Fruit fly (Drosophila melanogaster): Measurements from ENCODE around the gene AhcyL2.

The AhcyL2 gene

DNA sequence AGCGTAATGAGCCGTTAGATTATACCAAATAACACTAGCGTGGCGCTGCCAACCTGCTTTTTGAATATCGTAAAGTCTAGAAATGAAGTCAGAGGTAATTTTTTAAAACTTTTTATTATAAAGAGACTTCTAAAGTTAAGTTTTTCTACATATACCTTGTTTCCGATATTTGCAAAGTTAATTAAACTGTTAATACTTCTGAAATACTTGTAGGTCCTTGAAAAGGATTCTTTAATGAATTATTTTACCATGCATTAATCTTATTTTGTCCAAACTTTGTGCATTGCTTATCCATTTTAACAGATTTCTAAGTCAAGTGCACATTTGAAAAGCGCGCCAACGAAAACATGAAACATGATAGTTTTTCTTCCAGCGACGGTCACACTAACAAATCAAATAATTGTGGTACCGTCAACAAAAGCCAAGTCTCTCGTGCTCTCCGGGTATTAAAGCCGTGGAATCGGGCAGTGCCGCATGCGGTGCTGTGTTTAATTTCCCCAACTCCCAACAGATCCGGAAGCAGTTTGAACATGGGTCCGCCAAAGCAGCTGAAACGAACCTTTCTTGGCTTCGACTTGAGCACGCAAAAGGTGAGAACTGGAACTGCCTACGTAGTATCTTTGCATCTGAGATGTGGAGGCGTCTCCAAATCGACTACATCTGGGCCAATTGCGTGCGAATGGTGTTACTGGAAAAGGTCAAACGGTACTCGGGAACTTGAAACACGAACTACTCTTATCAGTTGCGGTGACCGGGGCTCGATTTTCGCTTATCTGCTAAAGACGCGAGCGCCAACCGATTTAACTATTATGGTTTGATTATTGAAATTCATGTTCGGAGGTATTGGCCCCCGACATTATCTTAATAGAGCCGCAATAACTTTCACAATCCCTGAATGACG lies 14.4 kb upstream of the AhcyL2 start, which contains the start of the genes EMC2A and CG3534 (continued):
- TF ChIP-seq CG13624 (GFP tag; optimal IDR thresholded peaks at IDR 0.05), result peak; percentile 6
- TF ChIP-seq YL-1 (GFP tag; optimal IDR thresholded peaks at IDR 0.05), result peak; percentile 24
- 0 out of 4 replicates have a peak, but pooled peaks have one; percentile 16 for TF ChIP-seq Dll (GFP tag; IDR thresholded peaks at IDR 0.05; ENCODE audit: partially characterized antibody)
- no peak for TF ChIP-seq tin (GFP tag; optimal IDR thresholded peaks at IDR 0.05)
- no peak for TF ChIP-seq Gsc (GFP tag; IDR thresholded peaks at IDR 0.05)
- TF ChIP-seq CG16863 (GFP tag; optimal IDR thresholded peaks at IDR 0.05), result no peak
- no peak for TF ChIP-seq sqz (GFP tag; optimal IDR thresholded peaks at IDR 0.05)
- TF ChIP-seq Sry-δ (GFP tag; optimal IDR thresholded peaks at IDR 0.05), result peak; percentile 31
- TF ChIP-seq GATAe (GFP tag; conservative IDR thresholded peaks at IDR 0.05), result no peak
- TF ChIP-seq esg (GFP tag; conservative IDR thresholded peaks at IDR 0.05), result no peak
- TF ChIP-seq ERR (GFP tag; optimal IDR thresholded peaks at IDR 0.05), result peak; percentile 17
- no peak for TF ChIP-seq Oaz (GFP tag; IDR thresholded peaks at IDR 0.05)
- peak; percentile 44; the same call in 1 of the 2 replicates for TF ChIP-seq Xrp1 (GFP tag; IDR thresholded peaks at IDR 0.05)
- no peak for TF ChIP-seq fd96Cb (tag; optimal IDR thresholded peaks at IDR 0.05)
- no peak for TF ChIP-seq kay (GFP tag; optimal IDR thresholded peaks at IDR 0.05)
- TF ChIP-seq yki (optimal IDR thresholded peaks at IDR 0.05), result no peak
- no peak for TF ChIP-seq CHES-1-like (GFP tag; optimal IDR thresholded peaks at IDR 0.05)
- TF ChIP-seq Ravus (GFP tag; IDR thresholded peaks at IDR 0.05), result no peak
- no peak for TF ChIP-seq slp2 (GFP tag; optimal IDR thresholded peaks at IDR 0.05)
- no peak for TF ChIP-seq CG15479 (GFP tag; optimal IDR thresholded peaks at IDR 0.05)
- peak; percentile 49 for TF ChIP-seq CG14710 (tag; optimal IDR thresholded peaks at IDR 0.05)
- no peak for TF ChIP-seq pnt (GFP tag; optimal IDR thresholded peaks at IDR 0.05)
- peak; percentile 57 for TF ChIP-seq CG15514 (GFP tag; optimal IDR thresholded peaks at IDR 0.05)
- TF ChIP-seq CG7987 (GFP tag; optimal IDR thresholded peaks at IDR 0.05), result no peak
- no peak for TF ChIP-seq ci (GFP tag; IDR thresholded peaks at IDR 0.05)
- no peak for TF ChIP-seq Adf1 (GFP tag; IDR thresholded peaks at IDR 0.05)
- TF ChIP-seq tna (GFP tag; IDR thresholded peaks at IDR 0.05; ENCODE audit: partially characterized antibody), result 0 out of 2 replicates have a peak, but pooled peaks have one; percentile 29
- no peak for TF ChIP-seq Oli (tag; optimal IDR thresholded peaks at IDR 0.05)
- no peak for TF ChIP-seq Ets65A (GFP tag)
- no peak for TF ChIP-seq CG6254 (GFP tag; optimal IDR thresholded peaks at IDR 0.05)
- TF ChIP-seq wor (GFP tag; IDR thresholded peaks at IDR 0.05), result no peak
- TF ChIP-seq mld (GFP tag; IDR thresholded peaks at IDR 0.05; ENCODE audit: partially characterized antibody), result no peak
- TF ChIP-seq Hand (GFP tag; optimal IDR thresholded peaks at IDR 0.05), result no peak
- 0 out of 2 replicates have a peak, but pooled peaks have one; percentile 4 for TF ChIP-seq CG14014 (GFP tag; IDR thresholded peaks at IDR 0.05)
- no peak; the same call in 1 of the 2 replicates for TF ChIP-seq E2f1 (GFP tag; IDR thresholded peaks at IDR 0.05)
- no peak for TF ChIP-seq Mes4 (GFP tag; optimal IDR thresholded peaks at IDR 0.05)
- TF ChIP-seq bowl (GFP tag; IDR thresholded peaks at IDR 0.05), result no peak
- peak; percentile 62; the same call in 2 of the 3 replicates for TF ChIP-seq so (GFP tag; IDR thresholded peaks at IDR 0.05)
- TF ChIP-seq CG14965 (GFP tag; optimal IDR thresholded peaks at IDR 0.05; ENCODE audit: borderline replicate concordance), result no peak
- no peak for TF ChIP-seq CG15073 (GFP tag; optimal IDR thresholded peaks at IDR 0.05)
- TF ChIP-seq bab2 (GFP tag; optimal IDR thresholded peaks at IDR 0.05), result no peak
- TF ChIP-seq Mad (GFP tag; optimal IDR thresholded peaks at IDR 0.05), result no peak
- peak; percentile 21 for TF ChIP-seq CG1603 (tag; optimal IDR thresholded peaks at IDR 0.05)
- TF ChIP-seq aop (GFP tag; IDR thresholded peaks at IDR 0.05), result no peak
- no peak for TF ChIP-seq CG11398 (GFP tag; optimal IDR thresholded peaks at IDR 0.05)
- TF ChIP-seq HmgZ (tag; optimal IDR thresholded peaks at IDR 0.05), result no peak
- TF ChIP-seq NC2β (GFP tag; optimal IDR thresholded peaks at IDR 0.05), result no peak
- TF ChIP-seq cwo (GFP tag; optimal IDR thresholded peaks at IDR 0.05), result no peak
- TF ChIP-seq pzg (GFP tag; optimal IDR thresholded peaks at IDR 0.05), result peak; percentile 42
- TF ChIP-seq CG10462 (GFP tag; optimal IDR thresholded peaks at IDR 0.05), result no peak

All from whole organism, embryonic.